Worm (Caenorhabditis elegans) whole organism, L2 larva: ENCODE results near the gene T28F3.9.

Source experiments
- C34F6.9 ChIP-seq: fragments of 150-350 bp; optimal IDR thresholded peaks from 2 replicates; lab custom pipeline; 2014; ENCODE audit warnings: missing biosample characterization, missing genetic modification characterization
- ZK546.5 ChIP-seq: sonication (generic microtip); optimal IDR thresholded peaks from 2 replicates; lab custom pipeline; 2017; ENCODE audit warnings: missing biosample characterization, missing genetic modification characterization
- aly-2 ChIP-seq: fragments of 150-350 bp; optimal IDR thresholded peaks from 2 replicates; lab custom pipeline; 2014; ENCODE audit warnings: missing biosample characterization, missing genetic modification characterization
- ceh-82 ChIP-seq: fragments of 150-350 bp; optimal IDR thresholded peaks from 2 replicates; lab custom pipeline; 2014; ENCODE audit warnings: missing biosample characterization, missing genetic modification characterization
- elt-1 ChIP-seq: fragments of 150-350 bp; optimal IDR thresholded peaks from 2 replicates; lab custom pipeline; 2014; ENCODE audit warnings: missing biosample characterization, missing genetic modification characterization
- nhr-11 ChIP-seq: fragments of 150-350 bp; optimal IDR thresholded peaks from 2 replicates; lab custom pipeline; 2014; ENCODE audit warnings: missing biosample characterization, missing genetic modification characterization
- nhr-12 ChIP-seq: fragments of 150-350 bp; optimal IDR thresholded peaks from 2 replicates; lab custom pipeline; 2014; ENCODE audit warnings: missing biosample characterization, missing genetic modification characterization
- nhr-6 ChIP-seq: fragments of 150-350 bp; optimal IDR thresholded peaks from 2 replicates; lab custom pipeline; 2014; ENCODE audit warnings: missing biosample characterization, missing genetic modification characterization
- unc-62 ChIP-seq: fragments of 150-350 bp; optimal IDR thresholded peaks from 2 replicates; lab custom pipeline; 2014; ENCODE audit warnings: missing biosample characterization, missing genetic modification reagents, missing genetic modification characterization
- zag-1 ChIP-seq: fragments of 150-350 bp; optimal IDR thresholded peaks from 2 replicates; lab custom pipeline; 2014; ENCODE audit warnings: missing biosample characterization, missing genetic modification characterization
- ztf-11 ChIP-seq: sonication (generic microtip); optimal IDR thresholded peaks from 2 replicates; lab custom pipeline; 2017; ENCODE audit warnings: missing biosample characterization, missing genetic modification characterization

DNA sequence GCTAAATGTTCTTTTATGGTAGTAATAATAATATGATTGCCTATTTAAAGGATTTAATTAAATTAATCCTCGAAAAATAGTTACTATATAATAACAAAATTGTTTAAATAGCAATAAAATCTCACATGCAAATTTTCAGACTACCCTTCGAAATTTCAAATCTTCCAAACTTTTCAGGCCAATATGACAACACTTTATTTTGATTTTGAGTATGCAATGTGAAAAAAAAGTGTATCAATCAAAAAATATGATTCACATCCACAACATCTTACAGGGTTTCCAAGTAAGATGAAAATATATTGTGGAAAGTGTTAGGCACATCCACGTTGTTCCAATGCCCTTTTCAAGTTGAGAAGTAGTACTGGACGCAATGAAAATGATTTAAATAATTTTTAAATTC lies 3.5 kb downstream of the T28F3.9 start, which contains the start of gene snf-9:
- TF ChIP-seq ceh-82 = no peak
- no peak for TF ChIP-seq nhr-11 (tag; lab: Kevin White, UChicago)
- no peak for TF ChIP-seq ZK546.5 (tag; lab: Kevin White, UChicago)
- TF ChIP-seq ztf-11 (tag; lab: Kevin White, UChicago) = no peak
- TF ChIP-seq unc-62 = no peak
- TF ChIP-seq nhr-6 = no peak
- TF ChIP-seq aly-2 (tag; lab: Kevin White, UChicago) = no peak
- no peak for TF ChIP-seq nhr-12 (tag; lab: Kevin White, UChicago)
- TF ChIP-seq elt-1 = no peak
- TF ChIP-seq C34F6.9 (tag; lab: Kevin White, UChicago) = no peak
- no peak for TF ChIP-seq zag-1 (tag; lab: Kevin White, UChicago)
